Fruit fly (Drosophila melanogaster) whole organism, embryonic: ENCODE measurements around the gene AcCoAS.
A peak's percentile ranks its signal among the peaks of the same experiment; 100 is the strongest.

Experiments
- Abd-B ChIP-seq: fragments of 200-800 bp; sonication (Bioruptor generic); optimal IDR thresholded peaks from 2 replicates; lab custom pipeline; 2018; ENCODE audit warnings: missing biosample characterization, mild to moderate bottlenecking, missing genetic modification characterization, moderate library complexity
- Ada2b ChIP-seq: fragments of 200-800 bp; sonication (Bioruptor generic); IDR thresholded peaks from 2 replicates; pipeline ENCODE4 v1.3.6; 2022; ENCODE audit warnings: missing biosample characterization, missing genetic modification characterization
- Antp ChIP-seq: fragments of 200-800 bp; sonication (Bioruptor generic); optimal IDR thresholded peaks from 3 replicates; lab custom pipeline; 2016; ENCODE audit warnings: missing biosample characterization, missing genetic modification characterization
- B-H2 ChIP-seq: fragments of 200-800 bp; sonication (Bioruptor generic); optimal IDR thresholded peaks from 2 replicates; lab custom pipeline; 2018; ENCODE audit warnings: missing biosample characterization, mild to moderate bottlenecking, missing genetic modification characterization
- CG10274 ChIP-seq: fragments of 200-800 bp; sonication (Bioruptor generic); optimal IDR thresholded peaks from 3 replicates; lab custom pipeline; 2017; ENCODE audit warnings: missing biosample characterization, mild to moderate bottlenecking, missing genetic modification characterization
- CG10366 ChIP-seq: fragments of 200-800 bp; sonication (Bioruptor generic); IDR thresholded peaks from 2 replicates; pipeline ENCODE4 v1.3.6; 2022; ENCODE audit warnings: missing biosample characterization, missing genetic modification characterization
- CG10565 ChIP-seq: fragments of 200-800 bp; sonication (Bioruptor generic); optimal IDR thresholded peaks from 3 replicates; lab custom pipeline; 2016; ENCODE audit warnings: missing biosample characterization, mild to moderate bottlenecking, missing genetic modification characterization
- CG10654 ChIP-seq: fragments of 200-800 bp; sonication (Bioruptor generic); optimal IDR thresholded peaks from 2 replicates; lab custom pipeline; 2016; ENCODE audit warnings: missing biosample characterization, missing genetic modification characterization
- CG10959 ChIP-seq: fragments of 200-800 bp; sonication (Bioruptor generic); IDR thresholded peaks from 2 replicates; pipeline ENCODE4 v1.3.6; 2022; ENCODE audit warnings: missing biosample characterization, missing genetic modification characterization
- CG11093 ChIP-seq: fragments of 200-800 bp; sonication (Bioruptor generic); IDR thresholded peaks from 3 replicates; pipeline ENCODE4 v1.3.6; 2022; ENCODE audit warnings: missing biosample characterization, missing genetic modification characterization
- CG11247 ChIP-seq: fragments of 200-800 bp; sonication (Bioruptor generic); IDR thresholded peaks from 2 replicates; pipeline ENCODE4 v1.3.6; 2022; ENCODE audit warnings: missing biosample characterization, missing genetic modification characterization
- CG11456 ChIP-seq: fragments of 200-800 bp; sonication (Bioruptor generic); IDR thresholded peaks from 3 replicates; pipeline ENCODE4 v1.3.6; 2022; ENCODE audit warnings: missing biosample characterization, missing genetic modification characterization
- CG11696 ChIP-seq: fragments of 200-800 bp; sonication (Bioruptor generic); IDR thresholded peaks from 2 replicates; pipeline ENCODE4 v1.3.6; 2022; ENCODE audit warnings: missing biosample characterization, missing genetic modification characterization
- CG17361 ChIP-seq: fragments of 200-800 bp; sonication (Bioruptor generic); IDR thresholded peaks from 3 replicates; pipeline ENCODE4 v1.3.6; 2022; ENCODE audit warnings: missing biosample characterization, missing genetic modification characterization
- CG2120 ChIP-seq: fragments of 200-800 bp; sonication (Bioruptor generic); optimal IDR thresholded peaks from 3 replicates; lab custom pipeline; 2016; ENCODE audit warnings: missing biosample characterization, missing genetic modification characterization
- CG2199 ChIP-seq: fragments of 200-800 bp; sonication (Bioruptor generic); IDR thresholded peaks from 3 replicates; pipeline ENCODE4 v1.3.6; 2022; ENCODE audit warnings: missing biosample characterization, missing genetic modification characterization
- CG30431 ChIP-seq: fragments of 200-800 bp; sonication (Bioruptor generic); optimal IDR thresholded peaks from 2 replicates; lab custom pipeline; 2017; ENCODE audit warnings: missing biosample characterization, missing genetic modification characterization
- CG3847 ChIP-seq: fragments of 200-800 bp; sonication (Bioruptor generic); IDR thresholded peaks from 2 replicates; pipeline ENCODE4 v1.3.6; 2022; ENCODE audit warnings: missing biosample characterization, missing genetic modification characterization
- CG4404 ChIP-seq: fragments of 200-800 bp; sonication (Bioruptor generic); IDR thresholded peaks from 2 replicates; pipeline ENCODE4 v1.3.6; 2022; ENCODE audit warnings: missing biosample characterization, missing genetic modification characterization
- CG6791 ChIP-seq: fragments of 200-800 bp; sonication (Bioruptor generic); IDR thresholded peaks from 3 replicates; pipeline ENCODE4 v1.3.6; 2022; ENCODE audit warnings: missing biosample characterization, missing genetic modification characterization; ENCODE audit not compliant: partially characterized antibody
- CG7786 ChIP-seq: fragments of 200-800 bp; sonication (Bioruptor generic); optimal IDR thresholded peaks from 2 replicates; lab custom pipeline; 2016; ENCODE audit warnings: missing biosample characterization, missing genetic modification characterization
- CHES-1-like ChIP-seq: fragments of 200-800 bp; sonication (Bioruptor generic); optimal IDR thresholded peaks from 2 replicates; lab custom pipeline; 2016; ENCODE audit warnings: missing biosample characterization, missing genetic modification characterization
- CTCF ChIP-seq: fragments of 200-800 bp; sonication (Bioruptor generic); optimal IDR thresholded peaks from 2 replicates; lab custom pipeline; 2017; ENCODE audit warnings: missing biosample characterization, mild to moderate bottlenecking, missing genetic modification characterization, moderate library complexity
- Dip2 ChIP-seq: fragments of 200-800 bp; sonication (Bioruptor generic); IDR thresholded peaks from 2 replicates; pipeline ENCODE4 v1.3.6; 2022; ENCODE audit warnings: missing biosample characterization, missing genetic modification characterization
- Dip3 ChIP-seq: fragments of 200-800 bp; sonication (Bioruptor generic); optimal IDR thresholded peaks from 3 replicates; lab custom pipeline; 2016; ENCODE audit warnings: missing biosample characterization, missing genetic modification characterization
- Hr39 ChIP-seq: fragments of >200 bp; optimal IDR thresholded peaks from 2 replicates; lab custom pipeline; 2017
- Hr78 ChIP-seq, 2 experiments: fragments of 200-800 bp in 1 of 2; fragments of >200 bp in 1 of 2; sonication (Bioruptor generic) in 1 of 2; optimal IDR thresholded peaks; 2 replicates each; lab custom pipeline; 2017 to 2019; ENCODE audit warnings: missing biosample characterization in 2 of 2, missing genetic modification characterization in 2 of 2, mild to moderate bottlenecking in 1 of 2, moderate library complexity in 1 of 2
- Jarid2 ChIP-seq: fragments of 200-800 bp; sonication (Bioruptor generic); optimal IDR thresholded peaks from 3 replicates; lab custom pipeline; 2017; ENCODE audit warnings: mild to moderate bottlenecking, missing biosample characterization, missing genetic modification reagents, missing genetic modification characterization
- Kr ChIP-seq: fragments of 200-800 bp; sonication (Bioruptor generic); optimal IDR thresholded peaks from 2 replicates; lab custom pipeline; 2017; ENCODE audit warnings: missing biosample characterization, mild to moderate bottlenecking, missing genetic modification characterization
- Myb ChIP-seq: fragments of 200-800 bp; sonication (Bioruptor generic); optimal IDR thresholded peaks from 2 replicates; lab custom pipeline; 2016; ENCODE audit warnings: missing biosample characterization, missing genetic modification characterization
- Oaz ChIP-seq: fragments of 200-800 bp; sonication (Bioruptor generic); IDR thresholded peaks from 2 replicates; pipeline ENCODE4 v1.3.6; 2022; ENCODE audit warnings: missing biosample characterization, missing genetic modification characterization
- Opbp ChIP-seq: fragments of 200-800 bp; sonication (Bioruptor generic); IDR thresholded peaks from 3 replicates; pipeline ENCODE4 v1.3.6; 2022; ENCODE audit warnings: missing biosample characterization, missing genetic modification characterization; ENCODE audit not compliant: partially characterized antibody
- Sox100B ChIP-seq: fragments of 200-800 bp; sonication (Bioruptor generic); optimal IDR thresholded peaks from 3 replicates; lab custom pipeline; 2018; ENCODE audit warnings: missing biosample characterization, mild to moderate bottlenecking, missing genetic modification characterization
- Sry-β ChIP-seq: fragments of 200-800 bp; sonication (Bioruptor generic); optimal IDR thresholded peaks from 2 replicates; lab custom pipeline; 2018; ENCODE audit warnings: missing biosample characterization, mild to moderate bottlenecking, missing genetic modification characterization, moderate library complexity
- Xrp1 ChIP-seq: fragments of 200-800 bp; sonication (Bioruptor generic); IDR thresholded peaks from 2 replicates; pipeline ENCODE4 v1.3.6; 2022; ENCODE audit warnings: missing biosample characterization, missing genetic modification characterization
- aop ChIP-seq: fragments of 200-800 bp; sonication (Bioruptor generic); IDR thresholded peaks from 2 replicates; pipeline ENCODE4 v1.3.6; 2022; ENCODE audit warnings: missing biosample characterization, missing genetic modification characterization
- ara ChIP-seq: fragments of 200-800 bp; sonication (Bioruptor generic); IDR thresholded peaks from 2 replicates; pipeline ENCODE4 v1.3.6; 2022; ENCODE audit warnings: missing biosample characterization, missing genetic modification characterization
- ase ChIP-seq: fragments of 200-800 bp; sonication (Bioruptor generic); IDR thresholded peaks from 3 replicates; pipeline ENCODE4 v1.3.6; 2022; ENCODE audit warnings: missing biosample characterization, missing genetic modification characterization
- corto ChIP-seq: fragments of 200-800 bp; sonication (Bioruptor generic); optimal IDR thresholded peaks from 2 replicates; lab custom pipeline; 2016; ENCODE audit warnings: missing biosample characterization, mild to moderate bottlenecking, missing genetic modification characterization, moderate library complexity
- cwo ChIP-seq: fragments of 200-800 bp; sonication (Bioruptor generic); optimal IDR thresholded peaks from 3 replicates; lab custom pipeline; 2017; ENCODE audit warnings: missing biosample characterization, missing genetic modification characterization, mild to moderate bottlenecking, moderate library complexity, missing genetic modification reagents
- fd64A ChIP-seq: fragments of 200-800 bp; sonication (Bioruptor generic); optimal IDR thresholded peaks from 3 replicates; lab custom pipeline; 2018; ENCODE audit warnings: missing biosample characterization, mild to moderate bottlenecking, missing genetic modification characterization
- gem ChIP-seq: fragments of 200-800 bp; sonication (Bioruptor generic); optimal IDR thresholded peaks from 2 replicates; lab custom pipeline; 2019; ENCODE audit warnings: missing biosample characterization, mild to moderate bottlenecking, missing genetic modification characterization, moderate library complexity
- hb ChIP-seq: fragments of 200-800 bp; sonication (Bioruptor generic); IDR thresholded peaks from 3 replicates; pipeline ENCODE4 v1.3.6; 2022; ENCODE audit warnings: missing biosample characterization, missing genetic modification characterization; ENCODE audit not compliant: partially characterized antibody
- lab ChIP-seq: fragments of 200-800 bp; sonication (Bioruptor generic); optimal IDR thresholded peaks from 3 replicates; lab custom pipeline; 2017; ENCODE audit warnings: missing biosample characterization, missing genetic modification characterization, mild to moderate bottlenecking, moderate library complexity, missing genetic modification reagents
- org-1 ChIP-seq: fragments of 200-800 bp; sonication (Bioruptor generic); optimal IDR thresholded peaks from 2 replicates; lab custom pipeline; 2017; ENCODE audit warnings: missing biosample characterization, missing genetic modification characterization
- pzg ChIP-seq: fragments of 200-800 bp; sonication (Bioruptor generic); optimal IDR thresholded peaks from 3 replicates; lab custom pipeline; 2018; ENCODE audit warnings: missing biosample characterization, mild to moderate bottlenecking, missing genetic modification characterization, moderate library complexity
- sisA ChIP-seq: fragments of 200-800 bp; sonication (Bioruptor generic); IDR thresholded peaks from 2 replicates; pipeline ENCODE4 v1.3.6; 2022; ENCODE audit warnings: missing biosample characterization, missing genetic modification characterization
- so ChIP-seq: fragments of 200-800 bp; sonication (Bioruptor generic); IDR thresholded peaks from 3 replicates; pipeline ENCODE4 v1.3.6; 2022; ENCODE audit warnings: missing biosample characterization, missing genetic modification characterization
- sug ChIP-seq: fragments of 200-800 bp; optimal IDR thresholded peaks from 2 replicates; lab custom pipeline; 2019; ENCODE audit warnings: missing biosample characterization, mild to moderate bottlenecking, missing genetic modification characterization, moderate library complexity

Gene AcCoAS

dm6 chr3L:21276296-21277257 lies 3.5 kb downstream of the AcCoAS start (continued):
- peak; percentile 41 for TF ChIP-seq org-1 (GFP tag; lab: Kevin White, UChicago)
- TF ChIP-seq CG11456, result no peak
- TF ChIP-seq sug (tag; lab: Kevin White, UChicago), result no peak
- TF ChIP-seq fd64A, result no peak
- peak; percentile 20 for TF ChIP-seq Abd-B (GFP tag; lab: Kevin White, UChicago)
- TF ChIP-seq cwo (GFP tag; lab: Kevin White, UChicago), result peak; percentile 97
- peak; percentile 83 for TF ChIP-seq gem (tag; lab: Kevin White, UChicago)
- TF ChIP-seq lab (GFP tag; lab: Kevin White, UChicago), result peak; percentile 45
- TF ChIP-seq corto (GFP tag; lab: Kevin White, UChicago), result no peak
- peak; percentile 28; the same call in 1 of the 3 replicates for TF ChIP-seq so (GFP tag; lab: Robert Waterston, UW)
- no peak; the same call in 1 of the 2 replicates for TF ChIP-seq CG10366 (GFP tag; lab: Robert Waterston, UW)
- peak; percentile 76 for TF ChIP-seq CG2120 (GFP tag; lab: Kevin White, UChicago)
- no peak for TF ChIP-seq CG11247
- TF ChIP-seq Myb (GFP tag; lab: Kevin White, UChicago), result peak; percentile 19
- no peak for TF ChIP-seq Hr78 (GFP tag; optimal IDR thresholded peaks at IDR 0.05; lab: Kevin White, UChicago)
- peak; percentile 50; the same call in 1 of the 2 replicates for TF ChIP-seq CG4404 (GFP tag; lab: Robert Waterston, UW)
- TF ChIP-seq Ada2b (GFP tag; lab: Robert Waterston, UW), result no peak
- no peak for TF ChIP-seq Kr
- peak; percentile 11 for TF ChIP-seq CG10274 (GFP tag; lab: Kevin White, UChicago)
- no peak for TF ChIP-seq Hr39
- 0 out of 3 replicates have a peak, but pooled peaks have one; percentile 18 for TF ChIP-seq CG11093 (GFP tag; lab: Robert Waterston, UW)
- no peak for TF ChIP-seq Sry-β (GFP tag; lab: Kevin White, UChicago)
- TF ChIP-seq Antp, result peak; percentile 52
- TF ChIP-seq CG30431 (GFP tag; lab: Kevin White, UChicago), result no peak
- no peak; the same call in 1 of the 2 replicates for TF ChIP-seq ara
- TF ChIP-seq Jarid2 (GFP tag; lab: Kevin White, UChicago), result peak; percentile 4
- no peak for TF ChIP-seq Opbp
- TF ChIP-seq Sox100B (GFP tag; lab: Kevin White, UChicago), result peak; percentile 77
- peak; percentile 45; the same call in 1 of the 3 replicates for TF ChIP-seq CG2199 (GFP tag; lab: Robert Waterston, UW)
- peak; percentile 42; the same call in 1 of the 2 replicates for TF ChIP-seq CG3847 (GFP tag; lab: Robert Waterston, UW)
- peak; percentile 91 for TF ChIP-seq CG17361
- TF ChIP-seq sisA (GFP tag; lab: Robert Waterston, UW), result peak; percentile 54
- TF ChIP-seq CG11696 (GFP tag; lab: Robert Waterston, UW), result no peak
- no peak for TF ChIP-seq CG10565 (GFP tag; lab: Kevin White, UChicago)
- no peak for TF ChIP-seq Oaz (GFP tag; lab: Robert Waterston, UW)
- TF ChIP-seq ase (GFP tag; lab: Robert Waterston, UW), result 0 out of 3 replicates have a peak, but pooled peaks have one; percentile 10
- no peak for TF ChIP-seq CG6791
- peak; percentile 68 for TF ChIP-seq CG7786 (GFP tag; lab: Kevin White, UChicago)
- peak; percentile 39 for TF ChIP-seq CHES-1-like
- no peak; the same call in 1 of the 2 replicates for TF ChIP-seq CG10959 (GFP tag; lab: Robert Waterston, UW)
- TF ChIP-seq B-H2 (GFP tag; lab: Kevin White, UChicago), result no peak
- no peak for TF ChIP-seq Dip2 (GFP tag; lab: Robert Waterston, UW)
- peak; percentile 41 for TF ChIP-seq Xrp1 (GFP tag; lab: Robert Waterston, UW)
- peak; percentile 2 for TF ChIP-seq CTCF (GFP tag; lab: Kevin White, UChicago)
- TF ChIP-seq pzg (GFP tag; lab: Kevin White, UChicago), result no peak
- no peak for TF ChIP-seq aop (GFP tag; lab: Robert Waterston, UW)
- no peak for TF ChIP-seq hb
- TF ChIP-seq Dip3 (GFP tag; lab: Kevin White, UChicago), result peak; percentile 14
- peak; percentile 47 for TF ChIP-seq CG10654 (GFP tag; lab: Kevin White, UChicago)
